Worm (Caenorhabditis elegans) whole organism, L4 larva: ENCODE results near the gene ckr-2.

Source experiments
- Y75B8A.6 ChIP-seq: fragments of 200-800 bp; sonication (Bioruptor generic); IDR thresholded peaks from 2 replicates; pipeline ENCODE4 v1.3.6; 2022; ENCODE audit warnings: missing genetic modification reagents, missing genetic modification characterization, missing compliant biosample characterization
- ZK546.5 ChIP-seq, 2 experiments: sonication (generic microtip); optimal IDR thresholded peaks; 2 replicates each; lab custom pipeline; 2017; ENCODE audit warnings: missing biosample characterization in 2 of 2, missing genetic modification characterization in 2 of 2
- aha-1 ChIP-seq: fragments of 150-350 bp; peaks from one replicate; lab custom pipeline; 2014; ENCODE audit warnings: missing biosample characterization, missing genetic modification characterization
- ces-1 ChIP-seq: fragments of 150-350 bp; sonication (generic microtip); optimal IDR thresholded peaks from 4 replicates; lab custom pipeline; 2014; ENCODE audit warnings: missing biosample characterization, missing genetic modification reagents, missing genetic modification characterization
- daf-19 ChIP-seq: fragments of 200-800 bp; sonication (Bioruptor generic); conservative IDR thresholded peaks from 2 replicates; pipeline ENCODE4 v1.3.6; 2022; ENCODE audit warnings: missing genetic modification characterization, missing compliant biosample characterization
- hlh-30 ChIP-seq: sonication (generic microtip); optimal IDR thresholded peaks from 2 replicates; lab custom pipeline; 2017; ENCODE audit warnings: antibody characterized with exemption, mild to moderate bottlenecking, missing genetic modification characterization, missing compliant biosample characterization; ENCODE audit not compliant: insufficient read depth
- lin-13 ChIP-seq: fragments of 150-350 bp; optimal IDR thresholded peaks from 2 replicates; lab custom pipeline; 2014; ENCODE audit warnings: missing biosample characterization, missing genetic modification reagents, missing genetic modification characterization
- lin-15B ChIP-seq: fragments of 150-350 bp; sonication (generic microtip); optimal IDR thresholded peaks from 3 replicates; lab custom pipeline; 2014; ENCODE audit warnings: missing biosample characterization, missing genetic modification characterization
- lsy-2 ChIP-seq, 2 experiments: fragments of 150-350 bp in 1 of 2; sonication (generic microtip) in 1 of 2; optimal IDR thresholded peaks; 2 replicates each; lab custom pipeline; 2014 to 2017; ENCODE audit warnings: missing biosample characterization in 2 of 2, missing genetic modification characterization in 2 of 2
- nhr-11 ChIP-seq: fragments of 150-350 bp; optimal IDR thresholded peaks from 2 replicates; lab custom pipeline; 2014; ENCODE audit warnings: missing biosample characterization, missing genetic modification characterization
- nhr-6 ChIP-seq: fragments of 150-350 bp; optimal IDR thresholded peaks from 2 replicates; lab custom pipeline; 2014; ENCODE audit warnings: missing biosample characterization, missing genetic modification characterization
- nhr-76 ChIP-seq: fragments of 150-350 bp; optimal IDR thresholded peaks from 2 replicates; lab custom pipeline; 2014; ENCODE audit warnings: missing biosample characterization, missing genetic modification characterization
- tag-97 ChIP-seq: fragments of 200-800 bp; sonication (Bioruptor generic); IDR thresholded peaks from 2 replicates; pipeline ENCODE4 v1.3.6; 2022; ENCODE audit warnings: missing genetic modification characterization, missing compliant biosample characterization
- unc-130 ChIP-seq: sonication (generic microtip); optimal IDR thresholded peaks from 2 replicates; lab custom pipeline; 2016; ENCODE audit warnings: missing genetic modification reagents, missing genetic modification characterization, missing compliant biosample characterization

ce11 chrIII:2049825-2050224 is 28.4 kb upstream of the ckr-2 start:
- TF ChIP-seq ZK546.5 (tag; optimal IDR thresholded peaks at IDR 0.05; lab: Kevin White, UChicago) (no peak), unc-130 (GFP tag; lab: Kevin White, UChicago) (no peak), lin-15B (tag; lab: Kevin White, UChicago) (no peak), lsy-2 (tag; optimal IDR thresholded peaks at IDR 0.05; lab: Kevin White, UChicago) (no peak), nhr-6 (tag; lab: Kevin White, UChicago) (no peak), ces-1 (no peak), hlh-30 (tag; lab: Kevin White, UChicago) (no peak), nhr-76 (tag; lab: Kevin White, UChicago) (no peak), aha-1 (tag; lab: Kevin White, UChicago) (no peak), lin-13 (GFP tag; lab: Kevin White, UChicago) (no peak), Y75B8A.6 (GFP tag; lab: Robert Waterston, UW) (no peak), nhr-11 (tag; lab: Kevin White, UChicago) (no peak), daf-19 (GFP tag; lab: Robert Waterston, UW) (no peak), tag-97 (GFP tag; lab: Robert Waterston, UW) (no peak)
